Worm (Caenorhabditis elegans): ENCODE measurements around the gene hal-3.
A peak's percentile ranks its signal among the peaks of the same experiment; 100 is the strongest.

The hal-3 gene

ce11 chrII:9660379-9660778 is 43.5 kb upstream of the hal-3 start, which contains the start of gene ZK1320.3 (continued):
- TF ChIP-seq lin-38 (GFP tag; IDR thresholded peaks at IDR 0.05), result no peak
- no peak for TF ChIP-seq F44E2.7 (GFP tag; IDR thresholded peaks at IDR 0.05)
- no peak for TF ChIP-seq skn-1 (tag; optimal IDR thresholded peaks at IDR 0.05)
- no peak for TF ChIP-seq ztf-7 (tag; optimal IDR thresholded peaks at IDR 0.05)
- no peak for TF ChIP-seq fkh-10 (GFP tag; optimal IDR thresholded peaks at IDR 0.05)
- no peak for TF ChIP-seq nhr-111 (GFP tag; optimal IDR thresholded peaks at IDR 0.05)
- TF ChIP-seq unc-130 (GFP tag; optimal IDR thresholded peaks at IDR 0.05), result no peak
- TF ChIP-seq arid-1 (GFP tag; conservative IDR thresholded peaks at IDR 0.05), result no peak
- no peak for TF ChIP-seq daf-19 (GFP tag; conservative IDR thresholded peaks at IDR 0.05)
- TF ChIP-seq nhr-102 (tag; optimal IDR thresholded peaks at IDR 0.05), result no peak
- TF ChIP-seq tra-1 (GFP tag; IDR thresholded peaks at IDR 0.05), result no peak
- no peak for TF ChIP-seq T26A8.4 (GFP tag; IDR thresholded peaks at IDR 0.05)
- no peak for TF ChIP-seq lin-1 (GFP tag; IDR thresholded peaks at IDR 0.05)
- TF ChIP-seq D1046.2 (GFP tag; IDR thresholded peaks at IDR 0.05), result no peak
- TF ChIP-seq ceh-28 (tag; optimal IDR thresholded peaks at IDR 0.05), result no peak
- no peak for TF ChIP-seq R02D3.7 (tag; optimal IDR thresholded peaks at IDR 0.05)
- TF ChIP-seq dmd-6 (GFP tag; IDR thresholded peaks at IDR 0.05), result peak; percentile 64
- TF ChIP-seq dve-1 (tag; optimal IDR thresholded peaks at IDR 0.05; ENCODE audit: insufficient read depth), result peak; percentile 58
- TF ChIP-seq lin-29 (GFP tag; IDR thresholded peaks at IDR 0.05), result no peak
- TF ChIP-seq nhr-25 (tag; optimal IDR thresholded peaks at IDR 0.05; ENCODE audit: borderline replicate concordance, insufficient read depth), result no peak

ce11 chrII:9658915-9659314 is 42.0 kb upstream of the hal-3 start, which contains the start of gene ZK1320.2:
Gene ZK1320.2, minus strand, starts transcription at chrII:9659002.
- TF ChIP-seq daf-16 (GFP tag; optimal IDR thresholded peaks at IDR 0.05), result no peak
- peak; percentile 43 for TF ChIP-seq daf-16 (tag; optimal IDR thresholded peaks at IDR 0.05)
- TF ChIP-seq F26F4.8 (GFP tag; conservative IDR thresholded peaks at IDR 0.05), result no peak
- peak; percentile 55 for TF ChIP-seq nhr-28 (tag; optimal IDR thresholded peaks at IDR 0.05)
- TF ChIP-seq dve-1 (tag; optimal IDR thresholded peaks at IDR 0.05; ENCODE audit: insufficient read depth), result peak; percentile 17
- TF ChIP-seq nhr-76 (tag; optimal IDR thresholded peaks at IDR 0.05), result no peak
- peak; percentile 48; the same call in 1 of the 2 replicates for TF ChIP-seq dmd-6 (GFP tag; IDR thresholded peaks at IDR 0.05)
- TF ChIP-seq pqm-1 (tag; optimal IDR thresholded peaks at IDR 0.05), result peak; percentile 69

ce11 chrII:9656210-9656755 is 39.4 kb upstream of the hal-3 start, which contains the start of gene gstk-1:
Gene gstk-1, plus strand, starts transcription at chrII:9656705.
- peak; percentile 30 for TF ChIP-seq mep-1 (tag; optimal IDR thresholded peaks at IDR 0.05)
- TF ChIP-seq php-3 (GFP tag; IDR thresholded peaks at IDR 0.05), result peak; percentile 55; the same call in 1 of the 2 replicates
- TF ChIP-seq dmd-6 (GFP tag; IDR thresholded peaks at IDR 0.05), result peak; percentile 90
- TF ChIP-seq lin-1 (GFP tag; IDR thresholded peaks at IDR 0.05), result no peak
- TF ChIP-seq unc-62 (GFP tag; optimal IDR thresholded peaks at IDR 0.05 in 1 of 2), result peak in 1 of 2 experiments; percentile 3
- no peak for TF ChIP-seq unc-62 (tag; optimal IDR thresholded peaks at IDR 0.05)
- peak; percentile 58 for TF ChIP-seq dve-1 (tag; optimal IDR thresholded peaks at IDR 0.05; ENCODE audit: insufficient read depth)
- peak; percentile 67 for TF ChIP-seq nhr-48 (tag; optimal IDR thresholded peaks at IDR 0.05)
- peak; percentile 36 for TF ChIP-seq nhr-102 (tag; optimal IDR thresholded peaks at IDR 0.05)
- TF ChIP-seq ceh-20 (GFP tag; IDR thresholded peaks at IDR 0.05), result peak; percentile 47; the same call in 1 of the 2 replicates
- TF ChIP-seq pqm-1 (tag; optimal IDR thresholded peaks at IDR 0.05), result peak; percentile 22
- TF ChIP-seq zfp-2 (tag; optimal IDR thresholded peaks at IDR 0.05), result no peak
- peak; percentile 98 for TF ChIP-seq mxl-3 (GFP tag; optimal IDR thresholded peaks at IDR 0.05)
- TF ChIP-seq hlh-11 (tag; optimal IDR thresholded peaks at IDR 0.05), result peak; percentile 68
- TF ChIP-seq rbr-2 (tag; optimal IDR thresholded peaks at IDR 0.05), result no peak
- TF ChIP-seq aha-1 (tag), result peak; percentile 2
- peak; percentile 62 for TF ChIP-seq nhr-28 (tag; optimal IDR thresholded peaks at IDR 0.05)
- TF ChIP-seq spr-3 (GFP tag; optimal IDR thresholded peaks at IDR 0.05), result no peak
- TF ChIP-seq Y75B8A.6 (GFP tag; IDR thresholded peaks at IDR 0.05), result no peak
- peak; percentile 16 for TF ChIP-seq T20F7.1 (GFP tag; optimal IDR thresholded peaks at IDR 0.05)
- TF ChIP-seq mdl-1 (tag; optimal IDR thresholded peaks at IDR 0.05), result peak in 1 of 2 experiments; percentile 60
- TF ChIP-seq daf-16 (GFP tag; optimal IDR thresholded peaks at IDR 0.05), result no peak
- peak; percentile 65 for TF ChIP-seq daf-16 (tag; optimal IDR thresholded peaks at IDR 0.05)
- TF ChIP-seq dmd-8 (GFP tag; IDR thresholded peaks at IDR 0.05), result 0 out of 2 replicates have a peak, but pooled peaks have one; percentile 25
- TF ChIP-seq spr-1 (tag; optimal IDR thresholded peaks at IDR 0.05), result no peak
- TF ChIP-seq hlh-30 (tag; optimal IDR thresholded peaks at IDR 0.05; ENCODE audit: insufficient read depth), result no peak
- peak; percentile 84 for TF ChIP-seq lin-13 (GFP tag; optimal IDR thresholded peaks at IDR 0.05)

Data from whole organism, L4 larva.